Comparison of ENCODE assay signal across 3 worm cellular contexts in genomic region chrII:12369202-12369601, ce11.
A peak's percentile ranks its signal among the peaks of the same experiment; 100 is the strongest.
TF ChIP-seq lines count a peak whose summit lies in the region.

No protein-coding gene starts in this region.

TF ChIP-seq in whole organism, L1 larva, 84 proteins besides CTCF, POLR2A, EP300 and RAD21:
- TF ChIP-seq pax-3 (tag; optimal IDR thresholded peaks at IDR 0.05; lab: Kevin White, UChicago) = no peak
- TF ChIP-seq hpl-2 (GFP tag; optimal IDR thresholded peaks at IDR 0.05; lab: Kevin White, UChicago) = no peak
- no peak for TF ChIP-seq jun-1 (tag; optimal IDR thresholded peaks at IDR 0.05; lab: Kevin White, UChicago)
- TF ChIP-seq lin-14 (GFP tag; optimal IDR thresholded peaks at IDR 0.05; lab: Kevin White, UChicago) = peak; percentile 57
- TF ChIP-seq aha-1 (tag; optimal IDR thresholded peaks at IDR 0.05; lab: Kevin White, UChicago) = no peak
- no peak for TF ChIP-seq nhr-85 (tag; lab: Kevin White, UChicago)
- no peak for TF ChIP-seq ceh-8 (GFP tag; optimal IDR thresholded peaks at IDR 0.05; lab: Kevin White, UChicago)

TF ChIP-seq in whole organism, L4 larva, 104 proteins besides CTCF, POLR2A, EP300 and RAD21:
- no peak for TF ChIP-seq lin-39 (tag; optimal IDR thresholded peaks at IDR 0.05; lab: Kevin White, UChicago)
- TF ChIP-seq ZK546.5 (tag; optimal IDR thresholded peaks at IDR 0.05; lab: Kevin White, UChicago) = no peak
- no peak for TF ChIP-seq mes-2 (tag; optimal IDR thresholded peaks at IDR 0.05; lab: Kevin White, UChicago; ENCODE audit: poor library complexity, severe bottlenecking)
- TF ChIP-seq set-16 (GFP tag; IDR thresholded peaks at IDR 0.05; lab: Robert Waterston, UW) = peak; percentile 66
- no peak for TF ChIP-seq unc-130 (GFP tag; optimal IDR thresholded peaks at IDR 0.05; lab: Kevin White, UChicago)
- TF ChIP-seq fos-1 (tag; optimal IDR thresholded peaks at IDR 0.05; lab: Kevin White, UChicago) = no peak
- no peak for TF ChIP-seq php-3 (GFP tag; IDR thresholded peaks at IDR 0.05; lab: Robert Waterston, UW)
- TF ChIP-seq ctbp-1 (GFP tag; IDR thresholded peaks at IDR 0.05; lab: Robert Waterston, UW) = no peak
- peak in 1 of 2 experiments; percentile 16 for TF ChIP-seq hif-1 (tag; optimal IDR thresholded peaks at IDR 0.05; lab: Kevin White, UChicago)
- no peak for TF ChIP-seq zfp-2 (tag; optimal IDR thresholded peaks at IDR 0.05; lab: Kevin White, UChicago)

TF ChIP-seq in whole organism, young adult, 124 proteins besides CTCF, POLR2A, EP300 and RAD21:
- TF ChIP-seq rpc-1 (optimal IDR thresholded peaks at IDR 0.05; lab: Kevin White, UChicago) = no peak
- TF ChIP-seq rpc-1 (tag; optimal IDR thresholded peaks at IDR 0.05; lab: Kevin White, UChicago) = no peak
- TF ChIP-seq K12H6.12 (tag; optimal IDR thresholded peaks at IDR 0.05; lab: Kevin White, UChicago) = no peak
- peak; percentile 55; the same call in 1 of the 2 replicates for TF ChIP-seq egrh-3 (GFP tag; IDR thresholded peaks at IDR 0.05; lab: Robert Waterston, UW)
- TF ChIP-seq zfh-2 (GFP tag; conservative IDR thresholded peaks at IDR 0.05; lab: Robert Waterston, UW) = peak; percentile 94
- TF ChIP-seq cebp-1 (GFP tag; IDR thresholded peaks at IDR 0.05; lab: Robert Waterston, UW) = no peak
- peak; percentile 9 for TF ChIP-seq cebp-1 (tag; optimal IDR thresholded peaks at IDR 0.05; lab: Kevin White, UChicago)
